Worm (Caenorhabditis elegans): Measurements from ENCODE around the gene mtss-1.

Gene mtss-1

DNA sequence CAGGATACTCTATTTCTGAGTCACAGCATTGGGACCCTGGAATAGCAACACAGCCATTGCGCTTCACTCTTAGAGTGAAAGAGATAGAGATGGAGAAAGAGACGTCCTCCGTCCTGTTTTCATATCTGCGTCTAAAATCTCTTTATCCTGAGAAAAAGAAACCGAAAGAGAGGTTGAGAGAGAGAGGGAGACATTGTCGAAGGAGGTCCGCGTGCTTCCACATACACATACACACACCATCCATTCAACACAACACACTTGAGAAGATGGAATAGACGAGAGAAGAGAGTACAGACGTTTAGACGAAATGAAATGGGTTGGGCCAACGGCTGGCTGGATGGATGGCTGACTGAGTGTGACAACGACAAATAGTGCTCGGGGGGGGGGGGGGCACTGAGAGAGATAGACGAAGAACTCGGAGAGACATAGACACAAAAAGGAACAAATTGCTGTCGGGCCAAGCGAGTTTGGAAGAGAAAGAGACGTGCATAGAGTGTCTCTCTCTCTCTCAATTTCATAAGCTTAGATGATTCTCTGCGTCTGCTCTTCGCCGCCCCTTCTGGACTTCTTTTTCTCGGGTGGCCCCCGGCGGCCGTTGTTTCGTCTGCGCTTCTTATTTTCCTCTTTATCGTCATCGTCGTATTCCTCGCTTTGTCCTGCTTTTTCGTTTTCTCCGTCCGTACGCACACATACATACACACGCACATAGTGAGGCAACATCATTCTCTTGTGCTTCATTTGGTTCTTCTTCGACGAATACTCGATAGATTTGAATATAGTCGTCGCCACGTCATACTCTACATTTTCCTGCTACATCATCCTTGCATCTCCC is 32.1 kb downstream of the mtss-1 start, which contains the start of gene F54F2.6 (continued):
- TF ChIP-seq zag-1 (tag; optimal IDR thresholded peaks at IDR 0.05) = peak; percentile 59
- peak in 1 of 2 experiments; percentile 100 for TF ChIP-seq unc-62 (GFP tag; optimal IDR thresholded peaks at IDR 0.05 in 1 of 2)
- TF ChIP-seq unc-62 (tag; optimal IDR thresholded peaks at IDR 0.05) = peak; percentile 89
- no peak for TF ChIP-seq zfp-3 (GFP tag; conservative IDR thresholded peaks at IDR 0.05)

DNA sequence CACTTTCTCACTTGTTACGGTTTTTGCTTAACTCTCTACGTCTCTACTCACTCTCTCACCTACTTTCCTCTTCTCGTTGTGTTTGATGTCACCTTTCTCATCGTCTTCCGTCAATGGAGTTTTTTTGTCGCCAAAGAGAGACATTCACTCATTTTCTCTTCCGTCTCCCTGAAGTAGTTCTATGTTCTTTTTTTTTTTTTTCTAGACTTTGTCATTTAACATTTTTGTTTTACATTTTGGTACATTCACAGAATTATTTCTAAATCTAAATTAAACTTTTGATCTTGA is 32.6 kb downstream of the mtss-1 start:
- TF ChIP-seq zip-2 (tag; optimal IDR thresholded peaks at IDR 0.05) (no peak), nhr-28 (tag; optimal IDR thresholded peaks at IDR 0.05) (peak; percentile 56), mes-2 (tag; optimal IDR thresholded peaks at IDR 0.05; ENCODE audit: poor library complexity, severe bottlenecking) (peak; percentile 18), nhr-6 (tag; optimal IDR thresholded peaks at IDR 0.05) (peak; percentile 37), dmd-6 (GFP tag; IDR thresholded peaks at IDR 0.05) (0 out of 2 replicates have a peak, but pooled peaks have one; percentile 7), nhr-25 (tag; optimal IDR thresholded peaks at IDR 0.05; ENCODE audit: borderline replicate concordance, insufficient read depth) (peak; percentile 17), aly-2 (tag; optimal IDR thresholded peaks at IDR 0.05) (no peak), attf-4 (tag; optimal IDR thresholded peaks at IDR 0.05) (no peak)

- TF ChIP-seq F10B5.3 (tag; optimal IDR thresholded peaks at IDR 0.05) (no peak), unc-62 (GFP tag; optimal IDR thresholded peaks at IDR 0.05 in 1 of 2) (peak in 1 of 2 experiments; percentile 40), unc-62 (tag; optimal IDR thresholded peaks at IDR 0.05) (no peak), nhr-25 (tag; optimal IDR thresholded peaks at IDR 0.05; ENCODE audit: borderline replicate concordance, insufficient read depth) (no peak), zfp-3 (GFP tag; conservative IDR thresholded peaks at IDR 0.05) (no peak), F49E8.2 (tag; optimal IDR thresholded peaks at IDR 0.05; ENCODE audit: borderline replicate concordance) (no peak), aha-1 (tag) (peak; percentile 94), mxl-2 (GFP tag; conservative IDR thresholded peaks at IDR 0.05) (0 out of 2 replicates have a peak, but pooled peaks have one; percentile 39), vab-7 (GFP tag; IDR thresholded peaks at IDR 0.05) (no peak), T20F7.1 (GFP tag; optimal IDR thresholded peaks at IDR 0.05) (no peak), nhr-11 (tag; optimal IDR thresholded peaks at IDR 0.05) (no peak), Y75B8A.6 (GFP tag; IDR thresholded peaks at IDR 0.05) (no peak), set-16 (GFP tag; IDR thresholded peaks at IDR 0.05) (peak; percentile 78; the same call in 1 of the 2 replicates), F26F4.8 (GFP tag; conservative IDR thresholded peaks at IDR 0.05) (no peak), spr-1 (tag; optimal IDR thresholded peaks at IDR 0.05) (no peak), unc-130 (GFP tag; optimal IDR thresholded peaks at IDR 0.05) (no peak), lin-15B (tag; optimal IDR thresholded peaks at IDR 0.05) (no peak), lin-38 (GFP tag; IDR thresholded peaks at IDR 0.05) (no peak), mxl-3 (GFP tag; optimal IDR thresholded peaks at IDR 0.05) (no peak), tag-97 (GFP tag; IDR thresholded peaks at IDR 0.05) (no peak), D1046.2 (GFP tag; IDR thresholded peaks at IDR 0.05) (no peak), pqm-1 (tag; optimal IDR thresholded peaks at IDR 0.05) (no peak)
Measured at ce11 chrIII:8801352-8801863, 33.3 kb downstream of the mtss-1 start.

DNA sequence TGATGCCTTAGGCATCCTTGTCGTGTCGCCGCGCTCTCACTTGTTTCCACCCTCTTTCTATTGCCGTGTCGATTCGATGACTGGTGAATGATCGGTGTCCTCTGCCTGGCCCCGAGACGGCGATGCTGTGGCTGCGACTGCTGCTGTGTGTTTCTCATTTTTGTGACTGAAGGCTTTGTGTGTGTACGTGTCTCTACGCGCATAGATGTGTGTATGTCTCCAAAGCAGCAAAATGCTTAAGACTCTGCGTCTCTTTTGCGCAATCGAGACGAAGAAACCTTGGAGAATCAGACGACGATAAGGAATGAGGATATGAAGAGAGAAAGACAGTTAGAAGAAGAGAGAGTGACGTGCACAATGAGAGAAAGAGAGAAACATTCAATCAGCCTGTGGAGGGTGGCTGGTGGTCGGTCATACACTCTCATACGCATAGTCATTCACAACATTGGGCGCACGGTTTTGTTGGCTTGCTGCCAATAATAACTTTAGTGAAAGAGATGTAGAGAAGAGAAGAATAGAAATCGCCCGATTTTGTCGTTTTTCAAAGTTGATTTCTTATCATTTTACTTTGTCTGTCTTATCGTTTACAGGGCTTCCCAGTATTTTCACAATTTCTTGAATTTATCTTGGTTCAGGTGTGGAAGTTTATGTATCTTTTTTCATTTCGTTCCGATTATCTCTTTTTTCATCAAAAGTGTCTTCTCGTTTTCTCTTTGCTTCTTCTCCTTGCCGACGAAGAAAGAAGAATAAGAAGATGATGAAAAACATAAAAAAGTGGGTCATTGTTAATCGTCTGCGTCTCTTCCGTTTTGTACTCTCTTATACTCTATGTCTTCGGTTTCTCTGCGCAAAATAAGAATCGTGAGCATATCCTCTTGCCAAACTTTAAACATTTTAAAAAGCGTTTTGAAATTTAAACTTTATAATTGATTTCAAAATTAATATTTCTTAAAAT is 34.0 kb downstream of the mtss-1 start:
- TF ChIP-seq pqm-1 (tag; optimal IDR thresholded peaks at IDR 0.05) (peak; percentile 37), nhr-42 (GFP tag; IDR thresholded peaks at IDR 0.05) (peak; percentile 59; the same call in 1 of the 2 replicates), nhr-11 (tag; optimal IDR thresholded peaks at IDR 0.05) (peak; percentile 96), ceh-82 (tag; optimal IDR thresholded peaks at IDR 0.05) (no peak), F10B5.3 (tag; optimal IDR thresholded peaks at IDR 0.05) (peak; percentile 69), mep-1 (tag; optimal IDR thresholded peaks at IDR 0.05) (peak; percentile 97), zfp-2 (tag; optimal IDR thresholded peaks at IDR 0.05) (no peak), mxl-2 (GFP tag; conservative IDR thresholded peaks at IDR 0.05) (peak; percentile 82), dve-1 (tag; optimal IDR thresholded peaks at IDR 0.05; ENCODE audit: insufficient read depth) (peak; percentile 98), aha-1 (tag) (peak; percentile 100), hif-1 (tag; optimal IDR thresholded peaks at IDR 0.05) (peak; percentile 87 to 98), D1046.2 (GFP tag; IDR thresholded peaks at IDR 0.05) (no peak), ctbp-1 (GFP tag; IDR thresholded peaks at IDR 0.05) (peak; percentile 83), lin-13 (GFP tag; optimal IDR thresholded peaks at IDR 0.05) (peak; percentile 93), nhr-102 (tag; optimal IDR thresholded peaks at IDR 0.05) (peak; percentile 94), Y5F2A.4 (GFP tag; optimal IDR thresholded peaks at IDR 0.05) (no peak), sdz-12 (GFP tag; optimal IDR thresholded peaks at IDR 0.05) (no peak), F44E2.7 (GFP tag; IDR thresholded peaks at IDR 0.05) (no peak)
